Fruit fly (Drosophila melanogaster): ENCODE data around the gene Meltrin.
A peak's percentile ranks its signal among the peaks of the same experiment; 100 is the strongest.

Meltrin gene

DNA sequence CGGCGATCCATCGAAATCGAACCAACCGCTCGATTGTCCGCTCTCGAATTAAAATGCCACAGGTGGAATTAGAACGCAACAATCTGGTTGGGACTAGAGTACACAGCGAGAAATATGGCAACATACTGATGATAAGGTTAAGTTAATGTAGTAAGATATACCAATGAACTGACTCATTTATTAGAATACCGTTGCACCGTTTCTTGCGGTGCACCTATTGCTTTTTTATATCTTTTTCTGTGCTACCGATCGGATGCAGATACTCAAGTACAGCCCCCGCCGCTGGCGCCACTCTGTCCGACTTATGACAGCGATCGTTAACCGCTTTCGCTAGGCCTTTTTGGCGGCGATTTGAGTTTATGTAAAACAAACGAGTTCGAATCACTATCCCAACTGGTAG lies 23.0 kb upstream of the Meltrin start (continued):
- TF ChIP-seq D19B (GFP tag; optimal IDR thresholded peaks at IDR 0.05) (no peak), CG2120 (GFP tag; optimal IDR thresholded peaks at IDR 0.05) (peak; percentile 1), ap (GFP tag; IDR thresholded peaks at IDR 0.05) (no peak), hbn (GFP tag; IDR thresholded peaks at IDR 0.05; ENCODE audit: partially characterized antibody) (no peak), CHES-1-like (GFP tag; optimal IDR thresholded peaks at IDR 0.05) (no peak), NFAT (GFP tag; IDR thresholded peaks at IDR 0.05) (no peak), CG3726 (GFP tag; IDR thresholded peaks at IDR 0.05) (no peak), Optix (GFP tag; IDR thresholded peaks at IDR 0.05) (0 out of 3 replicates have a peak, but pooled peaks have one; percentile 33), CG3847 (GFP tag; IDR thresholded peaks at IDR 0.05) (no peak), Hmr (GFP tag; optimal IDR thresholded peaks at IDR 0.05) (no peak), lab (GFP tag; optimal IDR thresholded peaks at IDR 0.05) (no peak), CG4707 (GFP tag; optimal IDR thresholded peaks at IDR 0.05) (no peak), CG6813 (GFP tag; optimal IDR thresholded peaks at IDR 0.05) (no peak), tx (GFP tag; optimal IDR thresholded peaks at IDR 0.05) (no peak), Hsf (GFP tag; optimal IDR thresholded peaks at IDR 0.05) (peak; percentile 33), Elba2 (GFP tag; optimal IDR thresholded peaks at IDR 0.05) (no peak), Ets65A (GFP tag) (peak; percentile 8), Ravus (GFP tag; IDR thresholded peaks at IDR 0.05) (no peak), CG9215 (GFP tag; IDR thresholded peaks at IDR 0.05) (no peak), CG12744 (GFP tag; optimal IDR thresholded peaks at IDR 0.05) (no peak), knrl (GFP tag; IDR thresholded peaks at IDR 0.05; ENCODE audit: partially characterized antibody) (no peak), Mes4 (GFP tag; optimal IDR thresholded peaks at IDR 0.05) (no peak), NfI (GFP tag; optimal IDR thresholded peaks at IDR 0.05) (no peak), Atf-2 (GFP tag; optimal IDR thresholded peaks at IDR 0.05) (no peak), chif (GFP tag; optimal IDR thresholded peaks at IDR 0.05) (no peak), CG33213 (GFP tag; optimal IDR thresholded peaks at IDR 0.05) (no peak), emc (GFP tag; optimal IDR thresholded peaks at IDR 0.05) (no peak), lilli (GFP tag; optimal IDR thresholded peaks at IDR 0.05) (no peak), oc (tag; optimal IDR thresholded peaks at IDR 0.05) (no peak), nom (GFP tag; optimal IDR thresholded peaks at IDR 0.05) (no peak), sug (tag; optimal IDR thresholded peaks at IDR 0.05) (no peak), CG4730 (GFP tag; IDR thresholded peaks at IDR 0.05) (no peak), CG1832 (GFP tag; optimal IDR thresholded peaks at IDR 0.05) (no peak), CG7372 (GFP tag; IDR thresholded peaks at IDR 0.05) (no peak), CG8089 (GFP tag; optimal IDR thresholded peaks at IDR 0.05) (no peak), CG17829 (tag; optimal IDR thresholded peaks at IDR 0.05) (no peak), pan (optimal IDR thresholded peaks at IDR 0.05) (no peak), pan (GFP tag; optimal IDR thresholded peaks at IDR 0.05 in 1 of 2, IDR thresholded peaks at IDR 0.05 in 1 of 2) (peak in 1 of 2 experiments; percentile 11), croc (GFP tag; conservative IDR thresholded peaks at IDR 0.05) (no peak), zfh2 (GFP tag; optimal IDR thresholded peaks at IDR 0.05) (peak; percentile 8), CG7928 (GFP tag; optimal IDR thresholded peaks at IDR 0.05) (no peak), CG17359 (tag; optimal IDR thresholded peaks at IDR 0.05) (no peak), CG10274 (GFP tag; optimal IDR thresholded peaks at IDR 0.05) (no peak), CG7357 (GFP tag; IDR thresholded peaks at IDR 0.05) (no peak), CG2712 (tag; optimal IDR thresholded peaks at IDR 0.05) (peak; percentile 4), CG1603 (tag; optimal IDR thresholded peaks at IDR 0.05) (peak; percentile 14), ind (GFP tag; optimal IDR thresholded peaks at IDR 0.05) (no peak), Bdp1 (GFP tag; optimal IDR thresholded peaks at IDR 0.05) (no peak)

All from whole organism, embryonic.